Fruit fly (Drosophila melanogaster): ENCODE results near the gene spo.

DNA sequence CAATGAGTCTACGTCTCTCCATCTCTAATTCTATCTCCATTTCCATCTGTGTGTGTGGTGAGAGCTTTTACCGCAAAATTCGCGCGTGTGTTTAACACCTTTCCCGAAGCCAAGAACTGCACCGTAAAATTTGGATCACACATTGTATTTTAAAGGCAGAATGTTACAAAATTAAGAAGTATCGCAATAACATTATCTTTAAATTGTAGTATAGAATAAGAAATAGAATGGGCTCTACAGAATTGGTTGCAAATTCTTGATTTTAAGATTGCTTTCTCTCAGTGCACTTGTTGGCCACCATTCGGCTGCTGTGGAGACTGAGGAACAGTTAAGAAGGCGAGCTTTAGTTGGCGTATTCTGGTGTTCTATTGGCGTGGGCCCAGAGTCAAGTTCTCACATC, 34.1 kb upstream of the spo start:
- TF ChIP-seq CG33017 (tag; optimal IDR thresholded peaks at IDR 0.05) = no peak
- TF ChIP-seq CG7101 (tag; optimal IDR thresholded peaks at IDR 0.05) = no peak
- no peak for TF ChIP-seq CG11617 (GFP tag; optimal IDR thresholded peaks at IDR 0.05)
- TF ChIP-seq ovo (GFP tag; optimal IDR thresholded peaks at IDR 0.05) = no peak
- TF ChIP-seq cic (GFP tag; optimal IDR thresholded peaks at IDR 0.05) = no peak

Data from whole organism, adult.